Worm (Caenorhabditis elegans) whole organism, L4 larva: ENCODE data around the gene F26F12.4.

Source experiments
- F37D6.2 ChIP-seq: sonication (generic microtip); optimal IDR thresholded peaks from 2 replicates; lab custom pipeline; 2016; ENCODE audit warnings: mild to moderate bottlenecking, missing genetic modification characterization, missing compliant biosample characterization
- Y48G9A.11 ChIP-seq: fragments of 200-800 bp; sonication (Bioruptor generic); IDR thresholded peaks from 2 replicates; pipeline ENCODE4 v1.3.6; 2022; ENCODE audit warnings: missing genetic modification reagents, missing genetic modification characterization, missing compliant biosample characterization
- Y75B8A.6 ChIP-seq: fragments of 200-800 bp; sonication (Bioruptor generic); IDR thresholded peaks from 2 replicates; pipeline ENCODE4 v1.3.6; 2022; ENCODE audit warnings: missing genetic modification reagents, missing genetic modification characterization, missing compliant biosample characterization
- ZK337.2 ChIP-seq: fragments of 200-800 bp; sonication (Bioruptor generic); IDR thresholded peaks from 2 replicates; pipeline ENCODE4 v1.3.6; 2022; ENCODE audit warnings: missing genetic modification reagents, missing genetic modification characterization, missing compliant biosample characterization
- ZK546.5 ChIP-seq, 2 experiments: sonication (generic microtip); optimal IDR thresholded peaks; 2 replicates each; lab custom pipeline; 2017; ENCODE audit warnings: missing biosample characterization in 2 of 2, missing genetic modification characterization in 2 of 2
- aly-2 ChIP-seq: sonication (generic microtip); optimal IDR thresholded peaks from 2 replicates; lab custom pipeline; 2018; ENCODE audit warnings: missing biosample characterization, missing genetic modification characterization
- ama-1 ChIP-seq: fragments of 150-350 bp; optimal IDR thresholded peaks from 2 replicates; lab custom pipeline; 2014; ENCODE audit warnings: inconsistent platforms, mixed read lengths
- arid-1 ChIP-seq: fragments of 200-800 bp; sonication (Bioruptor generic); conservative IDR thresholded peaks from 2 replicates; pipeline ENCODE4 v1.3.6; 2022; ENCODE audit warnings: missing genetic modification reagents, missing genetic modification characterization, missing compliant biosample characterization
- attf-4 ChIP-seq: sonication (generic microtip); optimal IDR thresholded peaks from 3 replicates; lab custom pipeline; 2017; ENCODE audit warnings: missing biosample characterization, missing genetic modification characterization
- ceh-20 ChIP-seq: fragments of 200-800 bp; sonication (Bioruptor generic); IDR thresholded peaks from 2 replicates; pipeline ENCODE4 v1.3.6; 2022; ENCODE audit warnings: missing genetic modification reagents, missing genetic modification characterization, missing compliant biosample characterization
- daf-12 ChIP-seq: fragments of 150-350 bp; optimal IDR thresholded peaks from 2 replicates; lab custom pipeline; 2014; ENCODE audit warnings: missing biosample characterization, missing genetic modification reagents, missing genetic modification characterization
- daf-16 ChIP-seq, 3 experiments: sonication (generic microtip); optimal IDR thresholded peaks; 2 replicates each; lab custom pipeline; 2016 to 2017; ENCODE audit warnings: missing genetic modification characterization in 3 of 3, missing genetic modification reagents in 3 of 3, mild to moderate bottlenecking in 2 of 3, missing compliant biosample characterization in 2 of 3, missing biosample characterization in 1 of 3, moderate library complexity in 1 of 3
- daf-8 ChIP-seq: fragments of 200-800 bp; sonication (Bioruptor generic); IDR thresholded peaks from 2 replicates; pipeline ENCODE4 v1.3.6; 2022; ENCODE audit warnings: missing genetic modification characterization, missing compliant biosample characterization
- dmd-9 ChIP-seq: fragments of 200-800 bp; sonication (Bioruptor generic); IDR thresholded peaks from 2 replicates; pipeline ENCODE4 v1.3.6; 2022; ENCODE audit warnings: missing genetic modification reagents, missing genetic modification characterization, missing compliant biosample characterization
- duxl-1 ChIP-seq: sonication (generic microtip); optimal IDR thresholded peaks from 2 replicates; lab custom pipeline; 2016; ENCODE audit warnings: mild to moderate bottlenecking, missing genetic modification characterization, moderate library complexity, missing compliant biosample characterization; ENCODE audit not compliant: poor library complexity
- dve-1 ChIP-seq: sonication (generic microtip); optimal IDR thresholded peaks from 2 replicates; lab custom pipeline; 2017; ENCODE audit warnings: antibody characterized with exemption, mild to moderate bottlenecking, missing genetic modification characterization, missing compliant biosample characterization; ENCODE audit not compliant: insufficient read depth
- egl-27 ChIP-seq: sonication (generic microtip); optimal IDR thresholded peaks from 3 replicates; lab custom pipeline; 2017; ENCODE audit warnings: missing biosample characterization, missing genetic modification reagents, missing genetic modification characterization
- egl-43 ChIP-seq: fragments of 200-800 bp; sonication (Bioruptor generic); IDR thresholded peaks from 2 replicates; pipeline ENCODE4 v1.3.6; 2022; ENCODE audit warnings: missing genetic modification reagents, missing genetic modification characterization, missing compliant biosample characterization
- fkh-10 ChIP-seq: fragments of 150-350 bp; optimal IDR thresholded peaks from 2 replicates; lab custom pipeline; 2014; ENCODE audit warnings: missing biosample characterization, missing genetic modification reagents, missing genetic modification characterization
- fos-1 ChIP-seq: fragments of 150-350 bp; optimal IDR thresholded peaks from 2 replicates; lab custom pipeline; 2014; ENCODE audit warnings: missing biosample characterization, missing genetic modification characterization
- hif-1 ChIP-seq, 2 experiments: sonication (generic microtip); optimal IDR thresholded peaks; 2 replicates each; lab custom pipeline; 2016 to 2017; ENCODE audit warnings: missing compliant biosample characterization in 2 of 2, missing genetic modification characterization in 2 of 2, missing genetic modification reagents in 2 of 2, missing genotype in 2 of 2, mild to moderate bottlenecking in 1 of 2
- hlh-11 ChIP-seq: fragments of 200-800 bp; sonication (Bioruptor generic); optimal IDR thresholded peaks from 2 replicates; lab custom pipeline; 2018; ENCODE audit warnings: mild to moderate bottlenecking, missing genetic modification characterization, missing compliant biosample characterization
- hlh-30 ChIP-seq: sonication (generic microtip); optimal IDR thresholded peaks from 2 replicates; lab custom pipeline; 2017; ENCODE audit warnings: antibody characterized with exemption, mild to moderate bottlenecking, missing genetic modification characterization, missing compliant biosample characterization; ENCODE audit not compliant: insufficient read depth
- hmg-1.1 ChIP-seq: fragments of 200-800 bp; sonication (Bioruptor generic); IDR thresholded peaks from 2 replicates; pipeline ENCODE4 v1.3.6; 2022; ENCODE audit warnings: missing genetic modification reagents, missing genetic modification characterization, missing compliant biosample characterization
- lim-7 ChIP-seq: fragments of 200-800 bp; sonication (Bioruptor generic); IDR thresholded peaks from 2 replicates; pipeline ENCODE4 v1.3.6; 2022; ENCODE audit warnings: missing genetic modification characterization, missing compliant biosample characterization
- lin-29 ChIP-seq: fragments of 200-800 bp; sonication (Bioruptor generic); IDR thresholded peaks from 2 replicates; pipeline ENCODE4 v1.3.6; 2022; ENCODE audit warnings: missing genetic modification reagents, missing genetic modification characterization, missing compliant biosample characterization
- madf-5 ChIP-seq, 2 experiments: fragments of 200-800 bp; sonication (Bioruptor generic); IDR thresholded peaks; 2 replicates each; pipeline ENCODE4 v1.3.6; 2022; ENCODE audit warnings: missing compliant biosample characterization in 2 of 2, missing genetic modification characterization in 2 of 2
- madf-9 ChIP-seq: fragments of 200-800 bp; sonication (Bioruptor generic); conservative IDR thresholded peaks from 2 replicates; pipeline ENCODE4 v1.3.6; 2022; ENCODE audit warnings: missing genetic modification reagents, missing genetic modification characterization, missing compliant biosample characterization
- mdl-1 ChIP-seq, 2 experiments: fragments of 150-350 bp in 1 of 2; sonication (generic microtip) in 1 of 2; optimal IDR thresholded peaks; 2 replicates each; lab custom pipeline; 2014 to 2017; ENCODE audit warnings: missing biosample characterization in 2 of 2, missing genetic modification characterization in 2 of 2
- mep-1 ChIP-seq: fragments of 150-350 bp; sonication (generic microtip); optimal IDR thresholded peaks from 3 replicates; lab custom pipeline; 2014; ENCODE audit warnings: missing biosample characterization, missing genetic modification characterization
- mxl-3 ChIP-seq: fragments of 200-800 bp; sonication (Bioruptor generic); optimal IDR thresholded peaks from 2 replicates; lab custom pipeline; 2018; ENCODE audit warnings: mild to moderate bottlenecking, missing genetic modification characterization, missing compliant biosample characterization
- nhr-11 ChIP-seq: fragments of 150-350 bp; optimal IDR thresholded peaks from 2 replicates; lab custom pipeline; 2014; ENCODE audit warnings: missing biosample characterization, missing genetic modification characterization
- nhr-111 ChIP-seq: fragments of 200-800 bp; sonication (Bioruptor generic); optimal IDR thresholded peaks from 2 replicates; lab custom pipeline; 2018; ENCODE audit warnings: mild to moderate bottlenecking, missing genetic modification characterization, missing compliant biosample characterization
- nhr-28 ChIP-seq: fragments of 150-350 bp; optimal IDR thresholded peaks from 2 replicates; lab custom pipeline; 2014; ENCODE audit warnings: missing biosample characterization, missing genetic modification characterization
- nhr-41 ChIP-seq: fragments of 200-800 bp; sonication (Bioruptor generic); IDR thresholded peaks from 2 replicates; pipeline ENCODE4 v1.3.6; 2022; ENCODE audit warnings: missing genetic modification reagents, missing genetic modification characterization, missing compliant biosample characterization
- nhr-42 ChIP-seq: fragments of 200-800 bp; sonication (Bioruptor generic); IDR thresholded peaks from 2 replicates; pipeline ENCODE4 v1.3.6; 2022; ENCODE audit warnings: missing genetic modification characterization, missing compliant biosample characterization
- nhr-48 ChIP-seq: sonication (generic microtip); optimal IDR thresholded peaks from 2 replicates; lab custom pipeline; 2016; ENCODE audit warnings: mild to moderate bottlenecking, missing genetic modification characterization, missing compliant biosample characterization
- php-3 ChIP-seq: fragments of 200-800 bp; sonication (Bioruptor generic); IDR thresholded peaks from 2 replicates; pipeline ENCODE4 v1.3.6; 2022; ENCODE audit warnings: missing genetic modification reagents, missing genetic modification characterization, missing compliant biosample characterization
- pqm-1 ChIP-seq: sonication (generic microtip); optimal IDR thresholded peaks from 2 replicates; lab custom pipeline; 2017; ENCODE audit warnings: missing biosample characterization, missing genetic modification characterization
- sdz-12 ChIP-seq: fragments of 200-800 bp; sonication (Bioruptor generic); optimal IDR thresholded peaks from 2 replicates; lab custom pipeline; 2018; ENCODE audit warnings: mild to moderate bottlenecking, missing genetic modification characterization, missing compliant biosample characterization
- set-16 ChIP-seq: fragments of 200-800 bp; sonication (Bioruptor generic); IDR thresholded peaks from 2 replicates; pipeline ENCODE4 v1.3.6; 2022; ENCODE audit warnings: missing genetic modification reagents, missing genetic modification characterization, missing compliant biosample characterization
- skn-1 ChIP-seq: fragments of 150-350 bp; optimal IDR thresholded peaks from 2 replicates; lab custom pipeline; 2014; ENCODE audit warnings: missing biosample characterization, missing genetic modification characterization
- snpc-1.2 ChIP-seq: fragments of 200-800 bp; sonication (Bioruptor generic); IDR thresholded peaks from 2 replicates; pipeline ENCODE4 v1.3.6; 2022; ENCODE audit warnings: missing genetic modification reagents, missing genetic modification characterization, missing compliant biosample characterization
- snpc-4 ChIP-seq: fragments of 150-350 bp; optimal IDR thresholded peaks from 2 replicates; lab custom pipeline; 2014; ENCODE audit warnings: missing biosample characterization, missing genetic modification characterization
- tag-97 ChIP-seq: fragments of 200-800 bp; sonication (Bioruptor generic); IDR thresholded peaks from 2 replicates; pipeline ENCODE4 v1.3.6; 2022; ENCODE audit warnings: missing genetic modification characterization, missing compliant biosample characterization
- tra-1 ChIP-seq: fragments of 200-800 bp; sonication (Bioruptor generic); IDR thresholded peaks from 2 replicates; pipeline ENCODE4 v1.3.6; 2022; ENCODE audit warnings: missing genetic modification reagents, missing genetic modification characterization, missing compliant biosample characterization
- unc-39 ChIP-seq: sonication (generic microtip); optimal IDR thresholded peaks from 2 replicates; lab custom pipeline; 2017; ENCODE audit warnings: missing biosample characterization, missing genetic modification characterization
- zfp-2 ChIP-seq: sonication (generic microtip); optimal IDR thresholded peaks from 2 replicates; lab custom pipeline; 2016; ENCODE audit warnings: mild to moderate bottlenecking, missing genetic modification characterization, missing compliant biosample characterization
- zip-2 ChIP-seq: fragments of 150-350 bp; optimal IDR thresholded peaks from 2 replicates; lab custom pipeline; 2014; ENCODE audit warnings: missing biosample characterization, missing genetic modification characterization
- ztf-11 ChIP-seq: fragments of 150-350 bp; optimal IDR thresholded peaks from 2 replicates; lab custom pipeline; 2014; ENCODE audit warnings: missing biosample characterization, missing genetic modification characterization

Gene F26F12.4

ce11 chrV:5842507-5843144 is 26.5 kb downstream of the F26F12.4 start:
- no peak for TF ChIP-seq set-16
- TF ChIP-seq ceh-20 (GFP tag; lab: Robert Waterston, UW): 0 out of 2 replicates have a peak, but pooled peaks have one; percentile 7
- TF ChIP-seq nhr-111: no peak
- TF ChIP-seq mxl-3 (GFP tag; lab: Kevin White, UChicago): no peak
- no peak for TF ChIP-seq nhr-42 (GFP tag; lab: Robert Waterston, UW)
- 0 out of 2 replicates have a peak, but pooled peaks have one; percentile 5 for TF ChIP-seq tra-1 (GFP tag; lab: Robert Waterston, UW)
- TF ChIP-seq zip-2 (tag; lab: Kevin White, UChicago): no peak
- TF ChIP-seq ama-1 (lab: Kevin White, UChicago): peak; percentile 40
- TF ChIP-seq egl-27: no peak
- no peak for TF ChIP-seq attf-4 (tag; lab: Kevin White, UChicago)
- peak; percentile 70 for TF ChIP-seq dve-1
- TF ChIP-seq pqm-1 (tag; lab: Kevin White, UChicago): no peak
- peak in 1 of 2 experiments; percentile 59 for TF ChIP-seq hif-1 (tag; optimal IDR thresholded peaks at IDR 0.05; lab: Kevin White, UChicago)
- no peak for TF ChIP-seq ZK546.5 (tag; optimal IDR thresholded peaks at IDR 0.05; lab: Kevin White, UChicago)
- TF ChIP-seq hlh-11 (tag; lab: Kevin White, UChicago): peak; percentile 57
- TF ChIP-seq Y75B8A.6 (GFP tag; lab: Robert Waterston, UW): peak; percentile 66; the same call in 1 of the 2 replicates
- TF ChIP-seq snpc-4 (tag; lab: Kevin White, UChicago): no peak
- TF ChIP-seq dmd-9 (GFP tag; lab: Robert Waterston, UW): peak; percentile 34; the same call in 1 of the 2 replicates
- TF ChIP-seq nhr-11 (tag; lab: Kevin White, UChicago): no peak
- no peak for TF ChIP-seq Y48G9A.11 (GFP tag; lab: Robert Waterston, UW)
- TF ChIP-seq daf-16 (GFP tag; optimal IDR thresholded peaks at IDR 0.05; lab: Kevin White, UChicago): no peak
- TF ChIP-seq daf-16 (tag; optimal IDR thresholded peaks at IDR 0.05; lab: Kevin White, UChicago): peak; percentile 47
- no peak for TF ChIP-seq duxl-1 (tag; lab: Kevin White, UChicago)
- TF ChIP-seq fkh-10 (GFP tag; lab: Kevin White, UChicago): no peak
- no peak for TF ChIP-seq F37D6.2 (tag; lab: Kevin White, UChicago)
- TF ChIP-seq aly-2: no peak
- TF ChIP-seq snpc-1.2 (GFP tag; lab: Robert Waterston, UW): peak; percentile 57
- TF ChIP-seq skn-1 (tag; lab: Kevin White, UChicago): no peak
- TF ChIP-seq ZK337.2 (GFP tag; lab: Robert Waterston, UW): no peak
- TF ChIP-seq madf-5 (GFP tag; IDR thresholded peaks at IDR 0.05; lab: Robert Waterston, UW): 0 out of 4 replicates have a peak, but pooled peaks of 1 of the 2 experiments have one; percentile 42
- no peak for TF ChIP-seq lin-29 (GFP tag; lab: Robert Waterston, UW)
- peak; percentile 67 for TF ChIP-seq nhr-28 (tag; lab: Kevin White, UChicago)
- TF ChIP-seq arid-1 (GFP tag; lab: Robert Waterston, UW): no peak
- no peak for TF ChIP-seq hmg-1.1 (GFP tag; lab: Robert Waterston, UW)
- TF ChIP-seq php-3 (GFP tag; lab: Robert Waterston, UW): peak; percentile 41; the same call in 1 of the 2 replicates
- TF ChIP-seq mdl-1 (tag; optimal IDR thresholded peaks at IDR 0.05; lab: Kevin White, UChicago): no peak
- no peak for TF ChIP-seq fos-1 (tag; lab: Kevin White, UChicago)
- TF ChIP-seq sdz-12 (GFP tag; lab: Kevin White, UChicago): no peak
- no peak for TF ChIP-seq nhr-41 (GFP tag; lab: Robert Waterston, UW)
- TF ChIP-seq lim-7 (GFP tag; lab: Robert Waterston, UW): no peak
- TF ChIP-seq nhr-48 (tag; lab: Kevin White, UChicago): peak; percentile 19
- TF ChIP-seq hlh-30 (tag; lab: Kevin White, UChicago): peak; percentile 76
- TF ChIP-seq madf-9 (GFP tag; lab: Robert Waterston, UW): no peak
- no peak for TF ChIP-seq daf-12 (tag; lab: Kevin White, UChicago)
- TF ChIP-seq zfp-2 (tag; lab: Kevin White, UChicago): no peak
- no peak for TF ChIP-seq unc-39 (tag; lab: Kevin White, UChicago)
- no peak for TF ChIP-seq egl-43 (GFP tag; lab: Robert Waterston, UW)
- TF ChIP-seq daf-8 (GFP tag; lab: Robert Waterston, UW): no peak
- TF ChIP-seq ztf-11: no peak
- peak; percentile 24 for TF ChIP-seq mep-1
- no peak for TF ChIP-seq tag-97 (GFP tag; lab: Robert Waterston, UW)
